Fruit fly (Drosophila melanogaster) whole organism, embryonic: ENCODE measurements around the gene CG11726.

Experiments used
- CG10979 ChIP-seq: fragments of 200-800 bp; sonication (Bioruptor generic); optimal IDR thresholded peaks from 2 replicates; lab custom pipeline; 2018; ENCODE audit warnings: missing biosample characterization, mild to moderate bottlenecking, missing genetic modification characterization, moderate library complexity
- CG11093 ChIP-seq: fragments of 200-800 bp; sonication (Bioruptor generic); IDR thresholded peaks from 3 replicates; pipeline ENCODE4 v1.3.6; 2022; ENCODE audit warnings: missing biosample characterization, missing genetic modification characterization
- CG11696 ChIP-seq: fragments of 200-800 bp; sonication (Bioruptor generic); IDR thresholded peaks from 2 replicates; pipeline ENCODE4 v1.3.6; 2022; ENCODE audit warnings: missing biosample characterization, missing genetic modification characterization
- CG12769 ChIP-seq: fragments of 200-800 bp; sonication (Bioruptor generic); optimal IDR thresholded peaks from 2 replicates; lab custom pipeline; 2019; ENCODE audit warnings: missing biosample characterization, mild to moderate bottlenecking, missing genetic modification characterization, moderate library complexity
- CG15269 ChIP-seq: fragments of 200-800 bp; sonication (Bioruptor generic); optimal IDR thresholded peaks from 2 replicates; lab custom pipeline; 2018; ENCODE audit warnings: missing biosample characterization, mild to moderate bottlenecking, missing genetic modification characterization, moderate library complexity
- CG17361 ChIP-seq: fragments of 200-800 bp; sonication (Bioruptor generic); IDR thresholded peaks from 3 replicates; pipeline ENCODE4 v1.3.6; 2022; ENCODE audit warnings: missing biosample characterization, missing genetic modification characterization
- CG17829 ChIP-seq: fragments of 200-800 bp; optimal IDR thresholded peaks from 2 replicates; lab custom pipeline; 2019; ENCODE audit warnings: missing biosample characterization, mild to moderate bottlenecking, missing genetic modification characterization, moderate library complexity
- CG18619 ChIP-seq: fragments of 200-800 bp; sonication (Bioruptor generic); optimal IDR thresholded peaks from 3 replicates; lab custom pipeline; 2017; ENCODE audit warnings: missing biosample characterization, mild to moderate bottlenecking, missing genetic modification characterization
- CG2199 ChIP-seq: fragments of 200-800 bp; sonication (Bioruptor generic); IDR thresholded peaks from 3 replicates; pipeline ENCODE4 v1.3.6; 2022; ENCODE audit warnings: missing biosample characterization, missing genetic modification characterization
- CG33557 ChIP-seq: fragments of 200-800 bp; sonication (Bioruptor generic); optimal IDR thresholded peaks from 2 replicates; lab custom pipeline; 2019; ENCODE audit warnings: missing biosample characterization, mild to moderate bottlenecking, missing genetic modification characterization, moderate library complexity
- CG3838 ChIP-seq: fragments of 200-800 bp; sonication (Bioruptor generic); optimal IDR thresholded peaks from 3 replicates; lab custom pipeline; 2016; ENCODE audit warnings: missing biosample characterization, missing genetic modification characterization
- CG4707 ChIP-seq: fragments of 200-800 bp; sonication (Bioruptor generic); optimal IDR thresholded peaks from 2 replicates; lab custom pipeline; 2018; ENCODE audit warnings: missing biosample characterization, mild to moderate bottlenecking, missing genetic modification characterization, moderate library complexity
- CG4820 ChIP-seq: fragments of 200-800 bp; sonication (Bioruptor generic); optimal IDR thresholded peaks from 3 replicates; lab custom pipeline; 2016; ENCODE audit warnings: missing biosample characterization, missing genetic modification characterization
- CG5245 ChIP-seq: fragments of 200-800 bp; sonication (Bioruptor generic); optimal IDR thresholded peaks from 3 replicates; lab custom pipeline; 2016; ENCODE audit warnings: missing biosample characterization, missing genetic modification characterization
- CG6683 ChIP-seq: fragments of 200-800 bp; sonication (Bioruptor generic); optimal IDR thresholded peaks from 2 replicates; lab custom pipeline; 2017; ENCODE audit warnings: missing biosample characterization, mild to moderate bottlenecking, missing genetic modification characterization, missing genetic modification reagents
- Camta ChIP-seq: fragments of 200-800 bp; sonication (Bioruptor generic); optimal IDR thresholded peaks from 2 replicates; lab custom pipeline; 2016; ENCODE audit warnings: missing biosample characterization, missing genetic modification characterization
- D ChIP-seq, 2 experiments: fragments of 200-800 bp in 1 of 2; fragments of >200 bp in 1 of 2; sonication (Bioruptor generic) in 1 of 2; optimal IDR thresholded peaks; 2 replicates in 1 of 2; 3 replicates in 1 of 2; lab custom pipeline; 2017; ENCODE audit warnings: mild to moderate bottlenecking in 1 of 2, missing biosample characterization in 1 of 2, missing genetic modification characterization in 1 of 2, missing genetic modification reagents in 1 of 2
- Dbx ChIP-seq: fragments of 200-800 bp; sonication (Bioruptor generic); IDR thresholded peaks from 3 replicates; pipeline ENCODE4 v1.3.6; 2022; ENCODE audit warnings: missing biosample characterization, missing genetic modification characterization
- Dip2 ChIP-seq: fragments of 200-800 bp; sonication (Bioruptor generic); IDR thresholded peaks from 2 replicates; pipeline ENCODE4 v1.3.6; 2022; ENCODE audit warnings: missing biosample characterization, missing genetic modification characterization
- Dref ChIP-seq: fragments of 200-800 bp; sonication (Bioruptor generic); IDR thresholded peaks from 2 replicates; pipeline ENCODE4 v1.3.6; 2022; ENCODE audit warnings: missing biosample characterization, missing genetic modification characterization
- E2f2 ChIP-seq: fragments of 200-800 bp; sonication (Bioruptor generic); IDR thresholded peaks from 2 replicates; pipeline ENCODE4 v1.3.6; 2022; ENCODE audit warnings: missing biosample characterization, missing genetic modification characterization
- Ets65A ChIP-seq: fragments of 200-800 bp; sonication (Bioruptor generic); peaks from one replicate; lab custom pipeline; 2016; ENCODE audit warnings: missing biosample characterization, missing genetic modification characterization
- HLH3B ChIP-seq: fragments of 200-800 bp; sonication (Bioruptor generic); IDR thresholded peaks from 2 replicates; pipeline ENCODE4 v1.3.6; 2022; ENCODE audit warnings: missing biosample characterization, missing genetic modification characterization
- Hey ChIP-seq: fragments of 200-800 bp; sonication (Bioruptor generic); optimal IDR thresholded peaks from 3 replicates; lab custom pipeline; 2018; ENCODE audit warnings: missing biosample characterization, mild to moderate bottlenecking, missing genetic modification characterization
- NfI ChIP-seq: fragments of 200-800 bp; sonication (Bioruptor generic); optimal IDR thresholded peaks from 3 replicates; lab custom pipeline; 2018; ENCODE audit warnings: missing biosample characterization, mild to moderate bottlenecking, missing genetic modification characterization, moderate library complexity
- Opbp ChIP-seq: fragments of 200-800 bp; sonication (Bioruptor generic); IDR thresholded peaks from 3 replicates; pipeline ENCODE4 v1.3.6; 2022; ENCODE audit warnings: missing biosample characterization, missing genetic modification characterization; ENCODE audit not compliant: partially characterized antibody
- Vsx1 ChIP-seq: fragments of 200-800 bp; sonication (Bioruptor generic); optimal IDR thresholded peaks from 2 replicates; lab custom pipeline; 2017; ENCODE audit warnings: missing biosample characterization, mild to moderate bottlenecking, missing genetic modification characterization, missing genetic modification reagents
- Xrp1 ChIP-seq: fragments of 200-800 bp; sonication (Bioruptor generic); IDR thresholded peaks from 2 replicates; pipeline ENCODE4 v1.3.6; 2022; ENCODE audit warnings: missing biosample characterization, missing genetic modification characterization
- bcd ChIP-seq: fragments of 200-800 bp; sonication (Bioruptor generic); optimal IDR thresholded peaks from 2 replicates; lab custom pipeline; 2017; ENCODE audit warnings: missing biosample characterization, mild to moderate bottlenecking, missing genetic modification characterization
- bsh ChIP-seq, 2 experiments: fragments of 200-800 bp; sonication (Bioruptor generic); optimal IDR thresholded peaks; 2 replicates each; lab custom pipeline; 2017 to 2018; ENCODE audit warnings: mild to moderate bottlenecking in 2 of 2, missing biosample characterization in 2 of 2, missing genetic modification characterization in 2 of 2, moderate library complexity in 1 of 2
- cad ChIP-seq: fragments of >200 bp; optimal IDR thresholded peaks from 2 replicates; lab custom pipeline; 2017; ENCODE audit warnings: missing biosample characterization, missing genetic modification characterization
- chinmo ChIP-seq: fragments of 200-800 bp; sonication (Bioruptor generic); IDR thresholded peaks from 4 replicates; pipeline ENCODE4 v1.3.6; 2022; ENCODE audit warnings: missing biosample characterization, missing genetic modification characterization; ENCODE audit not compliant: partially characterized antibody
- ci ChIP-seq: fragments of 200-800 bp; sonication (Bioruptor generic); IDR thresholded peaks from 3 replicates; pipeline ENCODE4 v1.3.6; 2022; ENCODE audit warnings: missing biosample characterization, missing genetic modification characterization
- crol ChIP-seq: fragments of 200-800 bp; sonication (Bioruptor generic); IDR thresholded peaks from 2 replicates; pipeline ENCODE4 v1.3.6; 2022; ENCODE audit warnings: missing biosample characterization, missing genetic modification characterization
- dati ChIP-seq: fragments of 200-800 bp; sonication (Bioruptor generic); IDR thresholded peaks from 2 replicates; pipeline ENCODE4 v1.3.6; 2022; ENCODE audit warnings: missing biosample characterization, missing genetic modification characterization
- dimm ChIP-seq: fragments of 200-800 bp; sonication (Bioruptor generic); IDR thresholded peaks from 2 replicates; pipeline ENCODE4 v1.3.6; 2022; ENCODE audit warnings: missing biosample characterization, missing genetic modification characterization
- eve ChIP-seq, 2 experiments: fragments of >200 bp; optimal IDR thresholded peaks; 2 replicates each; lab custom pipeline; 2017; ENCODE audit warnings: missing biosample characterization in 2 of 2, missing genetic modification characterization in 2 of 2
- fru ChIP-seq: fragments of >200 bp; optimal IDR thresholded peaks from 2 replicates; lab custom pipeline; 2017
- jing ChIP-seq: fragments of 200-800 bp; sonication (Bioruptor generic); optimal IDR thresholded peaks from 2 replicates; lab custom pipeline; 2018; ENCODE audit warnings: missing biosample characterization, mild to moderate bottlenecking, missing genetic modification characterization
- lov ChIP-seq, 2 experiments: fragments of 200-800 bp in 1 of 2; fragments of >200 bp in 1 of 2; sonication (Bioruptor generic) in 1 of 2; IDR thresholded peaks in 1 of 2; optimal IDR thresholded peaks in 1 of 2; 2 replicates in 1 of 2; 3 replicates in 1 of 2; pipeline versions ENCODE4 v1.3.6 to Lab custom; 2017 to 2022; ENCODE audit warnings: missing biosample characterization in 1 of 2, missing genetic modification characterization in 1 of 2
- seq ChIP-seq: fragments of 200-800 bp; sonication (Bioruptor generic); IDR thresholded peaks from 2 replicates; pipeline ENCODE4 v1.3.6; 2022; ENCODE audit warnings: missing biosample characterization, missing genetic modification characterization
- so ChIP-seq: fragments of 200-800 bp; sonication (Bioruptor generic); IDR thresholded peaks from 3 replicates; pipeline ENCODE4 v1.3.6; 2022; ENCODE audit warnings: missing biosample characterization, missing genetic modification characterization
- sob ChIP-seq: fragments of 200-800 bp; sonication (Bioruptor generic); IDR thresholded peaks from 2 replicates; pipeline ENCODE4 v1.3.6; 2022; ENCODE audit warnings: missing biosample characterization, missing genetic modification characterization
- sug ChIP-seq: fragments of 200-800 bp; optimal IDR thresholded peaks from 2 replicates; lab custom pipeline; 2019; ENCODE audit warnings: missing biosample characterization, mild to moderate bottlenecking, missing genetic modification characterization, moderate library complexity
- tap ChIP-seq: fragments of 200-800 bp; optimal IDR thresholded peaks from 3 replicates; lab custom pipeline; 2019; ENCODE audit warnings: missing biosample characterization, mild to moderate bottlenecking, missing genetic modification characterization, moderate library complexity
- trh ChIP-seq: fragments of 200-800 bp; sonication (Bioruptor generic); optimal IDR thresholded peaks from 2 replicates; lab custom pipeline; 2016; ENCODE audit warnings: missing biosample characterization, missing genetic modification characterization
- z ChIP-seq: fragments of 200-800 bp; sonication (Bioruptor generic); IDR thresholded peaks from 3 replicates; pipeline ENCODE4 v1.3.6; 2022; ENCODE audit warnings: missing biosample characterization, missing genetic modification characterization
- zen ChIP-seq: fragments of 200-800 bp; sonication (Bioruptor generic); optimal IDR thresholded peaks from 3 replicates; lab custom pipeline; 2018; ENCODE audit warnings: missing biosample characterization, mild to moderate bottlenecking, missing genetic modification characterization, moderate library complexity

CG11726 gene

dm6 chr3L:11355429-11356327, 38.8 kb upstream of the CG11726 start (continued):
- peak; percentile 0 for TF ChIP-seq bcd (GFP tag; lab: Kevin White, UChicago)
- peak; percentile 53 for TF ChIP-seq CG33557 (GFP tag; lab: Kevin White, UChicago)
- TF ChIP-seq Dip2 (GFP tag; lab: Robert Waterston, UW): no peak
- TF ChIP-seq trh (GFP tag; lab: Kevin White, UChicago): no peak
- 0 out of 2 replicates have a peak, but pooled peaks have one; percentile 14 for TF ChIP-seq E2f2 (GFP tag; lab: Robert Waterston, UW)
- TF ChIP-seq CG17361: no peak; the same call in 2 of the 3 replicates
- peak; percentile 11 for TF ChIP-seq CG15269 (tag; lab: Kevin White, UChicago)
- no peak for TF ChIP-seq CG3838 (GFP tag; lab: Kevin White, UChicago)
- peak; percentile 33; the same call in 1 of the 2 replicates for TF ChIP-seq HLH3B (GFP tag; lab: Robert Waterston, UW)
- TF ChIP-seq chinmo (GFP tag; lab: Robert Waterston, UW): 0 out of 4 replicates have a peak, but pooled peaks have one; percentile 29
- no peak for TF ChIP-seq Dref (GFP tag; lab: Robert Waterston, UW)
- peak in 1 of 2 experiments; percentile 37 for TF ChIP-seq bsh (GFP tag; optimal IDR thresholded peaks at IDR 0.05; lab: Kevin White, UChicago)
- peak in 1 of 2 experiments; percentile 40 for TF ChIP-seq eve (GFP tag; optimal IDR thresholded peaks at IDR 0.05; lab: Kevin White, UChicago)
- no peak; the same call in 1 of the 2 replicates for TF ChIP-seq seq (GFP tag; lab: Robert Waterston, UW)
- TF ChIP-seq CG4707 (GFP tag; lab: Kevin White, UChicago): peak; percentile 12
- TF ChIP-seq CG12769: no peak
- TF ChIP-seq Xrp1 (GFP tag; lab: Robert Waterston, UW): 0 out of 2 replicates have a peak, but pooled peaks have one; percentile 16
- TF ChIP-seq ci: peak; percentile 33; the same call in 2 of the 3 replicates
- no peak for TF ChIP-seq CG17829 (tag; lab: Kevin White, UChicago)
- TF ChIP-seq sug (tag; lab: Kevin White, UChicago): no peak
- 0 out of 3 replicates have a peak, but pooled peaks have one; percentile 12 for TF ChIP-seq so
- TF ChIP-seq CG4820 (GFP tag; lab: Kevin White, UChicago): no peak
- TF ChIP-seq dimm (GFP tag; lab: Robert Waterston, UW): no peak
- TF ChIP-seq Vsx1 (GFP tag; lab: Kevin White, UChicago): peak; percentile 2
- no peak for TF ChIP-seq D (optimal IDR thresholded peaks at IDR 0.05; lab: Kevin White, UChicago)
- TF ChIP-seq D (GFP tag; optimal IDR thresholded peaks at IDR 0.05; lab: Kevin White, UChicago): peak; percentile 0
- no peak for TF ChIP-seq CG11696 (GFP tag; lab: Robert Waterston, UW)
- peak; percentile 45 for TF ChIP-seq Ets65A
- TF ChIP-seq CG2199: no peak
- no peak for TF ChIP-seq tap (tag; lab: Kevin White, UChicago)

DNA sequence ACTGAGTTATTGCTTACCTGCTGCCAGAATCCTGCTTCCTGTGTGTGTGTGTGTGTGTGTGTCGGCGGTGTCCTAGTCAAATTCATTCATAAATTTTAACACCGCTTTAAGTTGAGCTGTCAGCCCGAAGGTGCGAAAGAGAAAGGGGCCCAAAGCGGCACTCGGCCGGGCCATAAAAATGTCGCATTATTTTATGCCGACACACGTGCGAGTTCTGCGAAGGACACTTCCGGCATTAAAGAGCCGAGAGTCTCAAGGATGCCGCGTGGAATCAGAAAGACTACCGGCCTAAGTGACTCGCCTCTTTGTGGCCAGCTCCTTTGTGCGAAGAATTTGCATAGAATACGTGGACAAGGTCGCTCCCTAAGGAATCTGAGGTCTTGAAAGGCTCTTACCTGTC, 37.4 kb upstream of the CG11726 start:
- TF ChIP-seq lov (optimal IDR thresholded peaks at IDR 0.05; lab: Kevin White, UChicago) (no peak), lov (GFP tag; IDR thresholded peaks at IDR 0.05; lab: Robert Waterston, UW) (no peak), Ets65A (no peak), jing (GFP tag; lab: Kevin White, UChicago) (no peak), NfI (GFP tag; lab: Kevin White, UChicago) (no peak), cad (GFP tag; lab: Kevin White, UChicago) (peak; percentile 92), CG18619 (GFP tag; lab: Kevin White, UChicago) (no peak), dati (GFP tag; lab: Robert Waterston, UW) (no peak), Camta (GFP tag; lab: Kevin White, UChicago) (no peak), CG5245 (GFP tag; lab: Kevin White, UChicago) (no peak), CG11093 (no peak), Dbx (GFP tag; lab: Robert Waterston, UW) (no peak), Opbp (no peak), zen (tag; lab: Kevin White, UChicago) (peak; percentile 63), CG10979 (tag; lab: Kevin White, UChicago) (no peak), z (GFP tag; lab: Robert Waterston, UW) (no peak), Hey (tag; lab: Kevin White, UChicago) (peak; percentile 34), fru (no peak), crol (GFP tag; lab: Robert Waterston, UW) (no peak), CG6683 (GFP tag; lab: Kevin White, UChicago) (no peak), sob (no peak), D (optimal IDR thresholded peaks at IDR 0.05; lab: Kevin White, UChicago) (peak; percentile 67), D (GFP tag; optimal IDR thresholded peaks at IDR 0.05; lab: Kevin White, UChicago) (no peak)
